Fruit fly (Drosophila melanogaster) whole organism, adult: ENCODE results near the gene CG3308.

ENCODE experiments used
- CG11617 ChIP-seq: fragments of 200-800 bp; sonication (Bioruptor generic); optimal IDR thresholded peaks from 2 replicates; lab custom pipeline; 2017; ENCODE audit warnings: mild to moderate bottlenecking, missing biosample characterization, missing genetic modification reagents, missing genetic modification characterization
- CG7101 ChIP-seq: fragments of 200-800 bp; sonication (Bioruptor generic); optimal IDR thresholded peaks from 2 replicates; lab custom pipeline; 2018; ENCODE audit warnings: missing biosample characterization, mild to moderate bottlenecking, missing genetic modification characterization, moderate library complexity
- Mnt ChIP-seq: fragments of 200-800 bp; sonication (Bioruptor generic); optimal IDR thresholded peaks from 2 replicates; lab custom pipeline; 2016; ENCODE audit warnings: missing biosample characterization, mild to moderate bottlenecking, missing genetic modification characterization
- cic ChIP-seq: fragments of 200-800 bp; sonication (Bioruptor generic); optimal IDR thresholded peaks from 2 replicates; lab custom pipeline; 2017; ENCODE audit warnings: missing biosample characterization, mild to moderate bottlenecking, missing genetic modification characterization, moderate library complexity
- cnc ChIP-seq, 2 experiments: fragments of >200 bp; optimal IDR thresholded peaks; 2 replicates each; lab custom pipeline; 2017
- kay ChIP-seq: fragments of 200-800 bp; sonication (Bioruptor generic); peaks from one replicate; lab custom pipeline; 2016; ENCODE audit warnings: missing biosample characterization, missing genetic modification characterization, borderline replicate concordance

- TF ChIP-seq cnc (optimal IDR thresholded peaks at IDR 0.05; lab: Kevin White, UChicago) (no peak), CG7101 (tag; lab: Kevin White, UChicago) (no peak), Mnt (GFP tag; lab: Kevin White, UChicago) (no peak), CG11617 (no peak), kay (GFP tag; lab: Kevin White, UChicago) (no peak), cic (GFP tag; lab: Kevin White, UChicago) (no peak)
Measured at dm6 chr3R:21295695-21296037, 22.0 kb upstream of the CG3308 start.
